Fruit fly (Drosophila melanogaster): ENCODE measurements around the gene Zir.

dm6 chr2L:139610-140009 lies 45.1 kb downstream of the Zir start:
- TF ChIP-seq CTCF (optimal IDR thresholded peaks at IDR 0.05) = no peak
- TF ChIP-seq CG8478 (optimal IDR thresholded peaks at IDR 0.05) = no peak
